Worm (Caenorhabditis elegans) whole organism, midembryonic: ENCODE results near the gene grsp-1.

Source experiments
- T22C8.4 ChIP-seq: fragments of 200-800 bp; sonication (Bioruptor generic); IDR thresholded peaks from 2 replicates; pipeline ENCODE4 v1.3.6; 2022; ENCODE audit warnings: missing genetic modification characterization, missing compliant biosample characterization
- cog-1 ChIP-seq: sonication (generic microtip); optimal IDR thresholded peaks from 2 replicates; lab custom pipeline; 2016; ENCODE audit warnings: missing genetic modification characterization, missing compliant biosample characterization
- flt-1 ChIP-seq: fragments of 200-800 bp; sonication (Bioruptor generic); IDR thresholded peaks from 2 replicates; pipeline ENCODE4 v1.3.6; 2022; ENCODE audit warnings: missing genetic modification characterization, missing compliant biosample characterization
- klf-2 ChIP-seq: fragments of 200-800 bp; sonication (Bioruptor generic); conservative IDR thresholded peaks from 2 replicates; pipeline ENCODE4 v1.3.6; 2022; ENCODE audit warnings: missing genetic modification reagents, missing genetic modification characterization, missing compliant biosample characterization
- med-1 ChIP-seq: sonication (generic microtip); optimal IDR thresholded peaks from 2 replicates; lab custom pipeline; 2017; ENCODE audit warnings: missing genetic modification characterization, mild to moderate bottlenecking, missing compliant biosample characterization, antibody characterized with exemption, missing genetic modification reagents; ENCODE audit not compliant: insufficient read depth
- ref-1 ChIP-seq: fragments of 200-800 bp; sonication (Bioruptor generic); conservative IDR thresholded peaks from 2 replicates; pipeline ENCODE4 v1.3.6; 2022; ENCODE audit warnings: missing genetic modification reagents, missing genetic modification characterization, missing compliant biosample characterization
- tab-1 ChIP-seq: fragments of 200-800 bp; sonication (Bioruptor generic); IDR thresholded peaks from 2 replicates; pipeline ENCODE4 v1.3.6; 2022; ENCODE audit warnings: missing genetic modification characterization, missing compliant biosample characterization
- ztf-23 ChIP-seq: fragments of 200-800 bp; sonication (Bioruptor generic); IDR thresholded peaks from 2 replicates; pipeline ENCODE4 v1.3.6; 2022; ENCODE audit warnings: missing genetic modification reagents, missing genetic modification characterization, missing compliant biosample characterization
- ztf-29 ChIP-seq: fragments of 200-800 bp; sonication (Bioruptor generic); IDR thresholded peaks from 2 replicates; pipeline ENCODE4 v1.3.6; 2022; ENCODE audit warnings: missing genetic modification reagents, missing genetic modification characterization, missing compliant biosample characterization

grsp-1 gene

ce11 chrV:19609194-19609593 is at the start of gene grsp-1:
grsp-1 (plus strand) TSS chrV:19609494.
- no peak for TF ChIP-seq ref-1 (GFP tag; lab: Robert Waterston, UW)
- no peak for TF ChIP-seq flt-1 (GFP tag; lab: Robert Waterston, UW)
- TF ChIP-seq ztf-29 (GFP tag; lab: Robert Waterston, UW) = no peak
- TF ChIP-seq klf-2 (GFP tag; lab: Robert Waterston, UW) = no peak
- TF ChIP-seq tab-1 (GFP tag; lab: Robert Waterston, UW) = no peak
- no peak for TF ChIP-seq ztf-23 (GFP tag; lab: Robert Waterston, UW)
- TF ChIP-seq med-1 = no peak
- TF ChIP-seq T22C8.4 = no peak
- TF ChIP-seq cog-1 (tag; lab: Kevin White, UChicago) = no peak

- no peak for TF ChIP-seq med-1
These were observed 44.2 kb upstream of the grsp-1 start, which contains the start of gene kcnl-1 for ce11 chrV:19565082-19565481. kcnl-1 (plus strand) TSS chrV:19565382.

- TF ChIP-seq klf-2 (GFP tag; lab: Robert Waterston, UW) (no peak), flt-1 (GFP tag; lab: Robert Waterston, UW) (no peak), ref-1 (GFP tag; lab: Robert Waterston, UW) (no peak), med-1 (no peak)
These were observed 39.2 kb upstream of the grsp-1 start for ce11 chrV:19570102-19570501.

ce11 chrV:19579509-19579908 is 29.8 kb upstream of the grsp-1 start:
- TF ChIP-seq med-1 (no peak), tab-1 (GFP tag; lab: Robert Waterston, UW) (no peak), klf-2 (GFP tag; lab: Robert Waterston, UW) (no peak), flt-1 (GFP tag; lab: Robert Waterston, UW) (no peak), ztf-29 (GFP tag; lab: Robert Waterston, UW) (no peak)

- no peak for TF ChIP-seq cog-1 (tag; lab: Kevin White, UChicago)
- TF ChIP-seq flt-1 (GFP tag; lab: Robert Waterston, UW) = no peak
- no peak for TF ChIP-seq ztf-23 (GFP tag; lab: Robert Waterston, UW)
- TF ChIP-seq tab-1 (GFP tag; lab: Robert Waterston, UW) = no peak
- no peak for TF ChIP-seq T22C8.4
- TF ChIP-seq klf-2 (GFP tag; lab: Robert Waterston, UW) = no peak
- no peak for TF ChIP-seq ref-1 (GFP tag; lab: Robert Waterston, UW)
- TF ChIP-seq ztf-29 (GFP tag; lab: Robert Waterston, UW) = no peak
- TF ChIP-seq med-1 = no peak
These were observed 27.0 kb upstream of the grsp-1 start for ce11 chrV:19582256-19582655.

ce11 chrV:19590826-19591225 is 18.5 kb upstream of the grsp-1 start:
- no peak for TF ChIP-seq ztf-23 (GFP tag; lab: Robert Waterston, UW)
- no peak for TF ChIP-seq ztf-29 (GFP tag; lab: Robert Waterston, UW)
- TF ChIP-seq ref-1 (GFP tag; lab: Robert Waterston, UW) = no peak
- TF ChIP-seq cog-1 (tag; lab: Kevin White, UChicago) = no peak
- no peak for TF ChIP-seq T22C8.4
- TF ChIP-seq tab-1 (GFP tag; lab: Robert Waterston, UW) = no peak
- no peak for TF ChIP-seq med-1
- TF ChIP-seq klf-2 (GFP tag; lab: Robert Waterston, UW) = no peak
- TF ChIP-seq flt-1 (GFP tag; lab: Robert Waterston, UW) = no peak

- TF ChIP-seq T22C8.4 (no peak), ztf-23 (GFP tag; lab: Robert Waterston, UW) (no peak), med-1 (no peak)
These were observed 10.2 kb upstream of the grsp-1 start for ce11 chrV:19599087-19599486.

ce11 chrV:19605415-19605814 is 3.9 kb upstream of the grsp-1 start:
- TF ChIP-seq T22C8.4 (no peak), ztf-23 (GFP tag; lab: Robert Waterston, UW) (no peak), cog-1 (tag; lab: Kevin White, UChicago) (no peak), med-1 (no peak), ztf-29 (GFP tag; lab: Robert Waterston, UW) (no peak), tab-1 (GFP tag; lab: Robert Waterston, UW) (no peak), flt-1 (GFP tag; lab: Robert Waterston, UW) (no peak), ref-1 (GFP tag; lab: Robert Waterston, UW) (no peak), klf-2 (GFP tag; lab: Robert Waterston, UW) (no peak)

ce11 chrV:19605880-19606279 is 3.4 kb upstream of the grsp-1 start, which contains the start of gene nlp-25:
nlp-25 (plus strand) TSS chrV:19606180.
- no peak for TF ChIP-seq ztf-29 (GFP tag; lab: Robert Waterston, UW)
- TF ChIP-seq ref-1 (GFP tag; lab: Robert Waterston, UW) = no peak
- TF ChIP-seq med-1 = no peak

- no peak for TF ChIP-seq med-1
- TF ChIP-seq klf-2 (GFP tag; lab: Robert Waterston, UW) = no peak
- no peak for TF ChIP-seq cog-1 (tag; lab: Kevin White, UChicago)
- TF ChIP-seq ztf-29 (GFP tag; lab: Robert Waterston, UW) = no peak
- no peak for TF ChIP-seq T22C8.4
- TF ChIP-seq flt-1 (GFP tag; lab: Robert Waterston, UW) = no peak
- TF ChIP-seq tab-1 (GFP tag; lab: Robert Waterston, UW) = no peak
- no peak for TF ChIP-seq ref-1 (GFP tag; lab: Robert Waterston, UW)
- no peak for TF ChIP-seq ztf-23 (GFP tag; lab: Robert Waterston, UW)
These were observed 629 bp upstream of the grsp-1 start for ce11 chrV:19608665-19609064.

- no peak for TF ChIP-seq klf-2 (GFP tag; lab: Robert Waterston, UW)
- no peak for TF ChIP-seq ztf-29 (GFP tag; lab: Robert Waterston, UW)
- no peak for TF ChIP-seq cog-1 (tag; lab: Kevin White, UChicago)
- 0 out of 2 replicates have a peak, but pooled peaks have one; percentile 7 for TF ChIP-seq tab-1 (GFP tag; lab: Robert Waterston, UW)
- no peak for TF ChIP-seq med-1
These were observed 919 bp downstream of the grsp-1 start for ce11 chrV:19610118-19610707.
